Worm (Caenorhabditis elegans) whole organism, young adult: ENCODE measurements around the gene ceh-43.

Source experiments
- C06A6.2 ChIP-seq: fragments of 200-800 bp; sonication (Bioruptor generic); conservative IDR thresholded peaks from 2 replicates; pipeline ENCODE4 v1.3.6; 2022; ENCODE audit warnings: missing genetic modification characterization, missing compliant biosample characterization
- Y56A3A.18 ChIP-seq: fragments of 200-800 bp; sonication (Bioruptor generic); IDR thresholded peaks from 2 replicates; pipeline ENCODE4 v1.3.6; 2022; ENCODE audit warnings: missing genetic modification reagents, missing genetic modification characterization, missing compliant biosample characterization
- akir-1 ChIP-seq: fragments of 200-800 bp; sonication (Bioruptor generic); optimal IDR thresholded peaks from 2 replicates; lab custom pipeline; 2018; ENCODE audit warnings: mild to moderate bottlenecking, missing genetic modification characterization, moderate library complexity, missing compliant biosample characterization
- ceh-91 ChIP-seq: fragments of 200-800 bp; sonication (Bioruptor generic); IDR thresholded peaks from 2 replicates; pipeline ENCODE4 v1.3.6; 2022; ENCODE audit warnings: missing genetic modification reagents, missing genetic modification characterization, missing compliant biosample characterization
- dox-1 ChIP-seq: fragments of 200-800 bp; sonication (Bioruptor generic); IDR thresholded peaks from 2 replicates; pipeline ENCODE4 v1.3.6; 2022; ENCODE audit warnings: missing genetic modification reagents, missing genetic modification characterization, missing compliant biosample characterization
- ets-4 ChIP-seq: fragments of 200-800 bp; sonication (Bioruptor generic); optimal IDR thresholded peaks from 2 replicates; lab custom pipeline; 2018; ENCODE audit warnings: mild to moderate bottlenecking, missing genetic modification characterization, missing compliant biosample characterization
- lin-35 ChIP-seq, 3 experiments: fragments of 150-350 bp in 2 of 3; sonication (generic microtip) in 1 of 3; optimal IDR thresholded peaks; 2 replicates each; lab custom pipeline; 2014 to 2018; ENCODE audit warnings: missing biosample characterization in 3 of 3, missing genetic modification characterization in 3 of 3, missing genetic modification reagents in 3 of 3
- lin-54 ChIP-seq: fragments of 200-800 bp; sonication (Bioruptor generic); optimal IDR thresholded peaks from 2 replicates; lab custom pipeline; 2018; ENCODE audit warnings: mild to moderate bottlenecking, missing genetic modification characterization, missing compliant biosample characterization
- madf-10 ChIP-seq: sonication (generic microtip); optimal IDR thresholded peaks from 2 replicates; lab custom pipeline; 2016; ENCODE audit warnings: mild to moderate bottlenecking, missing genetic modification characterization, missing compliant biosample characterization
- madf-6 ChIP-seq: fragments of 200-800 bp; sonication (Bioruptor generic); IDR thresholded peaks from 2 replicates; pipeline ENCODE4 v1.3.6; 2022; ENCODE audit warnings: missing genetic modification reagents, missing genetic modification characterization, missing compliant biosample characterization
- pha-4 ChIP-seq: fragments of 150-350 bp; sonication (generic microtip); optimal IDR thresholded peaks from 2 replicates; lab custom pipeline; 2014; ENCODE audit warnings: missing biosample characterization, missing genetic modification reagents, missing genetic modification characterization
- sea-2 ChIP-seq: fragments of 200-800 bp; sonication (Bioruptor generic); IDR thresholded peaks from 2 replicates; pipeline ENCODE4 v1.3.6; 2022; ENCODE audit warnings: missing genetic modification characterization, missing compliant biosample characterization
- unc-62 ChIP-seq: fragments of 150-350 bp; optimal IDR thresholded peaks from 2 replicates; lab custom pipeline; 2014; ENCODE audit warnings: missing biosample characterization, missing genetic modification reagents, missing genetic modification characterization
- ztf-18 ChIP-seq: sonication (generic microtip); optimal IDR thresholded peaks from 2 replicates; lab custom pipeline; 2016; ENCODE audit warnings: missing genotype, mild to moderate bottlenecking, missing genetic modification characterization, missing compliant biosample characterization

ce11 chrIII:4439493-4439983 is 10.2 kb downstream of the ceh-43 start, which contains the start of gene C28A5.2:
- no peak for TF ChIP-seq sea-2
- no peak for TF ChIP-seq ceh-91 (GFP tag; lab: Robert Waterston, UW)
- TF ChIP-seq madf-6 (GFP tag; lab: Robert Waterston, UW), result peak; percentile 91
- no peak for TF ChIP-seq akir-1
- TF ChIP-seq ets-4 (GFP tag; lab: Kevin White, UChicago), result no peak
- no peak for TF ChIP-seq unc-62
- no peak for TF ChIP-seq C06A6.2
- no peak for TF ChIP-seq pha-4 (tag; lab: Kevin White, UChicago)
- no peak for TF ChIP-seq lin-35 (GFP tag; optimal IDR thresholded peaks at IDR 0.05; lab: Kevin White, UChicago)
- TF ChIP-seq ztf-18, result no peak
- no peak for TF ChIP-seq lin-54
- TF ChIP-seq dox-1 (GFP tag; lab: Robert Waterston, UW), result no peak
- no peak for TF ChIP-seq Y56A3A.18 (GFP tag; lab: Robert Waterston, UW)
- TF ChIP-seq madf-10 (tag; lab: Kevin White, UChicago), result no peak
